Worm (Caenorhabditis elegans): ENCODE measurements around the gene ZK829.7.

DNA sequence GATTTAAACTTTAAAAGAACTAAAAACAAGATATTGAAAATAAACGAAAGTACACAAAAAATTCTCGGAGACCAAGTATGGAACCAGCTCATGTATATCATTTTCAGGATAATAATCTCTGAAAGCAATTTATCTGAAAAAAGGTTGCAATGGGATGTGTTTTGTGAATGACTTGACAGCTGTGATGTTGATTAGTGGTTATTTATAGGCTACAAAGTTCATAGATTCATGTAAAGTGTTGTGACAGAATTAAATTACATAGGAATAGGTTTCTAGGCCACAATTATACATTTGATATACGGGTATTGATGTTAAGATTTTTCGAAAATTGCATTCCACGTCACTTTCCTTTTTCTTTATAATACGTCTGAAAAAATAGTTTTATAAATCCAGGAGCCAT, 4.0 kb upstream of the ZK829.7 start, which contains the start of gene srj-1:
- TF ChIP-seq nhr-12 (tag; optimal IDR thresholded peaks at IDR 0.05) (no peak), unc-62 (GFP tag; optimal IDR thresholded peaks at IDR 0.05) (no peak), elt-1 (tag; optimal IDR thresholded peaks at IDR 0.05; ENCODE audit: borderline replicate concordance, insufficient read depth) (no peak), mep-1 (tag; optimal IDR thresholded peaks at IDR 0.05) (no peak), ztf-11 (tag; optimal IDR thresholded peaks at IDR 0.05) (no peak), nhr-237 (tag; optimal IDR thresholded peaks at IDR 0.05) (no peak), snpc-4 (tag; optimal IDR thresholded peaks at IDR 0.05) (no peak)

All from whole organism, mixed stage, embryonic.